1 fruit fly cellular context compared by ENCODE assay signal in the genomic region with DNA sequence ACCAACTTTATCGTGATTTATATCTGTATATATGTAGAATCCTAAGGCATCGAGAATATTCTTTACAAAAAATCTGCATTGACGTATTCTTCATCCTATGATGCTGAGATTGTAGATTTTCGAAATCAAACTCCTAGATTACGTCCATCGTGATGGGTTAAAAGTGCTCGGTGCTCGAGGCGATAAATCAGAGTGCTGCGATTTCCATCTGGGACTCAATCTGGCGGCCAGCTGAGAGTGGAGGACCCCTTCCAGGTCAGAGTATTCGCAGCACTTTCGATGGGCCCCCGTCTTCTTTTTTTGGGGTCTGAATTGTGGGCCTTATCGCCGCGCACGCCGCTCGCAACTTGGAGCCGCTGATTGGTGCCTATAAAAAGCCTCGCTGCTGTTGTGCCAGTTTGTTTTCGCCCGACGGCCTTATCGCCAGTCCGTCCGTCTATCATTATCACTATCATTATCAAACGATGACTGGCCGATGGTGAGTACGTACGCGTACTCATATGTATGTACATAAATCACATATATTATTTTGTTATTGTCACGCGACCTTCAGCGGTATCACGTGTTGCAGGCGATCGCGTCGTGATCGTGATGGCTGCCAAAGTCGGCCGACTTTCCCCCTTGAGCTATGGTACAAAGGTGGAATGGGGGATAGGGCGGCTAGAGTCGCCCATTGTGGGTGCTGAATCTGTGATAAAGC.
TF ChIP-seq lines count a peak whose summit lies in the region.

No protein-coding gene starts in this region.

TF ChIP-seq in whole organism, embryonic, 481 proteins besides CTCF, POLR2A, EP300 and RAD21 (continued from another document):
- TF ChIP-seq CG6854 (GFP tag; optimal IDR thresholded peaks at IDR 0.05; lab: Kevin White, UChicago) (peak; percentile 7), CG9932 (GFP tag; IDR thresholded peaks at IDR 0.05; lab: Robert Waterston, UW) (0 out of 2 replicates have a peak, but pooled peaks have one; percentile 26), her (GFP tag; optimal IDR thresholded peaks at IDR 0.05; lab: Kevin White, UChicago) (no peak), CG4617 (GFP tag; optimal IDR thresholded peaks at IDR 0.05; lab: Kevin White, UChicago; ENCODE audit: borderline replicate concordance) (no peak), CG10321 (GFP tag; IDR thresholded peaks at IDR 0.05; lab: Robert Waterston, UW) (0 out of 2 replicates have a peak, but pooled peaks have one; percentile 17), ap (GFP tag; IDR thresholded peaks at IDR 0.05; lab: Robert Waterston, UW) (no peak), CG7987 (GFP tag; optimal IDR thresholded peaks at IDR 0.05; lab: Kevin White, UChicago) (peak; percentile 98), ash1 (GFP tag; optimal IDR thresholded peaks at IDR 0.05; lab: Kevin White, UChicago) (no peak), D19A (tag; optimal IDR thresholded peaks at IDR 0.05; lab: Kevin White, UChicago) (peak; percentile 6), Dll (GFP tag; IDR thresholded peaks at IDR 0.05; lab: Robert Waterston, UW; ENCODE audit: partially characterized antibody) (0 out of 4 replicates have a peak, but pooled peaks have one; percentile 11), CG14014 (GFP tag; IDR thresholded peaks at IDR 0.05; lab: Robert Waterston, UW) (no peak), ara (GFP tag; IDR thresholded peaks at IDR 0.05; lab: Robert Waterston, UW) (0 out of 2 replicates have a peak, but pooled peaks have one; percentile 21), CG11247 (GFP tag; IDR thresholded peaks at IDR 0.05; lab: Robert Waterston, UW) (no peak), CG12769 (tag; optimal IDR thresholded peaks at IDR 0.05; lab: Kevin White, UChicago) (no peak), CG13894 (tag; optimal IDR thresholded peaks at IDR 0.05; lab: Kevin White, UChicago) (no peak), abd-A (tag; optimal IDR thresholded peaks at IDR 0.05; lab: Kevin White, UChicago) (no peak), fu2 (GFP tag; optimal IDR thresholded peaks at IDR 0.05; lab: Kevin White, UChicago) (no peak), TFAM (GFP tag; optimal IDR thresholded peaks at IDR 0.05; lab: Kevin White, UChicago) (no peak), CG11504 (tag; optimal IDR thresholded peaks at IDR 0.05; lab: Kevin White, UChicago) (no peak), sug (tag; optimal IDR thresholded peaks at IDR 0.05; lab: Kevin White, UChicago) (peak; percentile 99), al (GFP tag; IDR thresholded peaks at IDR 0.05; lab: Robert Waterston, UW) (no peak), NFAT (GFP tag; IDR thresholded peaks at IDR 0.05; lab: Robert Waterston, UW) (peak; percentile 38; the same call in 1 of the 2 replicates), slbo (GFP tag; IDR thresholded peaks at IDR 0.05; lab: Robert Waterston, UW) (peak; percentile 25; the same call in 1 of the 2 replicates), CG6813 (GFP tag; optimal IDR thresholded peaks at IDR 0.05; lab: Kevin White, UChicago) (peak; percentile 35), cato (GFP tag; optimal IDR thresholded peaks at IDR 0.05; lab: Kevin White, UChicago; ENCODE audit: borderline replicate concordance) (no peak), Pdp1 (GFP tag; optimal IDR thresholded peaks at IDR 0.05; lab: Kevin White, UChicago) (peak in 1 of 2 experiments; percentile 31), Aef1 (GFP tag; IDR thresholded peaks at IDR 0.05; lab: Robert Waterston, UW) (no peak), eve (GFP tag; optimal IDR thresholded peaks at IDR 0.05; lab: Kevin White, UChicago) (no peak), Hr39 (optimal IDR thresholded peaks at IDR 0.05; lab: Kevin White, UChicago) (no peak), hkb (optimal IDR thresholded peaks at IDR 0.05; lab: Kevin White, UChicago) (no peak), hkb (GFP tag; IDR thresholded peaks at IDR 0.05; lab: Robert Waterston, UW) (no peak), Med (GFP tag; lab: Kevin White, UChicago) (peak; percentile 91), chinmo (GFP tag; IDR thresholded peaks at IDR 0.05; lab: Robert Waterston, UW; ENCODE audit: partially characterized antibody) (peak; percentile 73; the same call in 1 of the 4 replicates)
TF ChIP-seq in whole organism, embryonic: peak in this region for 50.
